Fruit fly (Drosophila melanogaster) whole organism, prepupa: ENCODE measurements around the gene danr.

ENCODE experiments used
- Blimp-1 ChIP-seq: fragments of 200-800 bp; sonication (Bioruptor generic); optimal IDR thresholded peaks from 3 replicates; lab custom pipeline; 2017; ENCODE audit warnings: missing biosample characterization, missing genetic modification characterization, mild to moderate bottlenecking, moderate library complexity, missing genetic modification reagents
- CG10631 ChIP-seq: fragments of 200-800 bp; sonication (Bioruptor generic); optimal IDR thresholded peaks from 2 replicates; lab custom pipeline; 2016; ENCODE audit warnings: missing biosample characterization, missing genetic modification characterization
- CG10669 ChIP-seq: fragments of 200-800 bp; sonication (Bioruptor generic); optimal IDR thresholded peaks from 3 replicates; lab custom pipeline; 2018; ENCODE audit warnings: missing biosample characterization, mild to moderate bottlenecking, missing genetic modification characterization, moderate library complexity
- CG11762 ChIP-seq: fragments of 200-800 bp; sonication (Bioruptor generic); optimal IDR thresholded peaks from 3 replicates; lab custom pipeline; 2016; ENCODE audit warnings: missing biosample characterization, missing genetic modification characterization; ENCODE audit not compliant: insufficient read depth
- CG11902 ChIP-seq: fragments of 200-800 bp; sonication (Bioruptor generic); optimal IDR thresholded peaks from 3 replicates; lab custom pipeline; 2016; ENCODE audit warnings: missing biosample characterization, missing genetic modification characterization
- CG15336 ChIP-seq: fragments of 200-800 bp; sonication (Bioruptor generic); IDR thresholded peaks from 2 replicates; pipeline ENCODE4 v1.3.6; 2022; ENCODE audit warnings: missing biosample characterization, missing genetic modification characterization
- CG1621 ChIP-seq: fragments of 200-800 bp; sonication (Bioruptor generic); optimal IDR thresholded peaks from 3 replicates; lab custom pipeline; 2018; ENCODE audit warnings: missing biosample characterization, mild to moderate bottlenecking, missing genetic modification characterization
- CG3032 ChIP-seq: fragments of 200-800 bp; optimal IDR thresholded peaks from 2 replicates; lab custom pipeline; 2019; ENCODE audit warnings: missing biosample characterization, mild to moderate bottlenecking, missing genetic modification characterization, moderate library complexity
- CG31627 ChIP-seq: fragments of 200-800 bp; sonication (Bioruptor generic); optimal IDR thresholded peaks from 3 replicates; lab custom pipeline; 2016; ENCODE audit warnings: missing biosample characterization, missing genetic modification characterization
- CG32006 ChIP-seq: fragments of 200-800 bp; sonication (Bioruptor generic); optimal IDR thresholded peaks from 3 replicates; lab custom pipeline; 2017; ENCODE audit warnings: missing biosample characterization, mild to moderate bottlenecking, missing genetic modification characterization
- CG3919 ChIP-seq: fragments of 200-800 bp; sonication (Bioruptor generic); optimal IDR thresholded peaks from 3 replicates; lab custom pipeline; 2016; ENCODE audit warnings: missing biosample characterization, missing genetic modification characterization
- CG4318 ChIP-seq: fragments of 200-800 bp; sonication (Bioruptor generic); optimal IDR thresholded peaks from 3 replicates; lab custom pipeline; 2017; ENCODE audit warnings: missing biosample characterization, mild to moderate bottlenecking, missing genetic modification characterization
- CG6163 ChIP-seq: fragments of 200-800 bp; sonication (Bioruptor generic); IDR thresholded peaks from 3 replicates; pipeline ENCODE4 v1.3.6; 2022; ENCODE audit warnings: missing biosample characterization, missing genetic modification characterization
- CG6276 ChIP-seq: fragments of 200-800 bp; sonication (Bioruptor generic); optimal IDR thresholded peaks from 2 replicates; lab custom pipeline; 2017; ENCODE audit warnings: missing biosample characterization, mild to moderate bottlenecking, missing genetic modification characterization
- CG6792 ChIP-seq: fragments of 200-800 bp; sonication (Bioruptor generic); optimal IDR thresholded peaks from 3 replicates; lab custom pipeline; 2016; ENCODE audit warnings: missing biosample characterization, missing genetic modification characterization
- CG6854 ChIP-seq: fragments of 200-800 bp; sonication (Bioruptor generic); optimal IDR thresholded peaks from 2 replicates; lab custom pipeline; 2017; ENCODE audit warnings: missing biosample characterization, mild to moderate bottlenecking, missing genetic modification characterization
- CG7368 ChIP-seq: fragments of 200-800 bp; sonication (Bioruptor generic); optimal IDR thresholded peaks from 3 replicates; lab custom pipeline; 2016; ENCODE audit warnings: missing biosample characterization, missing genetic modification characterization
- CG8119 ChIP-seq: fragments of 200-800 bp; sonication (Bioruptor generic); IDR thresholded peaks from 3 replicates; pipeline ENCODE4 v1.3.6; 2022; ENCODE audit warnings: missing biosample characterization, missing genetic modification characterization
- Eip75B ChIP-seq: fragments of 200-800 bp; sonication (Bioruptor generic); optimal IDR thresholded peaks from 3 replicates; lab custom pipeline; 2016; ENCODE audit warnings: missing biosample characterization, missing genetic modification characterization
- Eip78C ChIP-seq: fragments of 200-800 bp; sonication (Bioruptor generic); peaks from one replicate; lab custom pipeline; 2016; ENCODE audit warnings: missing biosample characterization, missing genetic modification characterization
- Eip93F ChIP-seq: fragments of 200-800 bp; sonication (Bioruptor generic); optimal IDR thresholded peaks from 2 replicates; lab custom pipeline; 2016; ENCODE audit warnings: missing biosample characterization, mild to moderate bottlenecking, missing genetic modification characterization
- Ets21C ChIP-seq: fragments of 200-800 bp; sonication (Bioruptor generic); optimal IDR thresholded peaks from 3 replicates; lab custom pipeline; 2016; ENCODE audit warnings: missing biosample characterization, missing genetic modification characterization
- Ets96B ChIP-seq: fragments of 200-800 bp; optimal IDR thresholded peaks from 2 replicates; lab custom pipeline; 2019; ENCODE audit warnings: missing biosample characterization, mild to moderate bottlenecking, missing genetic modification characterization, moderate library complexity
- Gug ChIP-seq: fragments of 200-800 bp; sonication (Bioruptor generic); IDR thresholded peaks from 2 replicates; pipeline ENCODE4 v1.3.6; 2022; ENCODE audit warnings: missing biosample characterization, missing genetic modification characterization
- Lpt ChIP-seq: fragments of 200-800 bp; sonication (Bioruptor generic); optimal IDR thresholded peaks from 3 replicates; lab custom pipeline; 2016; ENCODE audit warnings: missing biosample characterization, missing genetic modification characterization
- OdsH ChIP-seq: fragments of 200-800 bp; sonication (Bioruptor generic); optimal IDR thresholded peaks from 3 replicates; lab custom pipeline; 2016; ENCODE audit warnings: missing biosample characterization, missing genetic modification characterization
- Smox ChIP-seq: fragments of 200-800 bp; sonication (Bioruptor generic); optimal IDR thresholded peaks from 3 replicates; lab custom pipeline; 2016; ENCODE audit warnings: missing biosample characterization, missing genetic modification characterization
- Sox14 ChIP-seq: fragments of 200-800 bp; sonication (Bioruptor generic); optimal IDR thresholded peaks from 3 replicates; lab custom pipeline; 2016; ENCODE audit warnings: missing biosample characterization, missing genetic modification characterization
- Sox15 ChIP-seq: fragments of 200-800 bp; sonication (Bioruptor generic); optimal IDR thresholded peaks from 3 replicates; lab custom pipeline; 2016; ENCODE audit warnings: missing biosample characterization, missing genetic modification characterization
- achi ChIP-seq: fragments of 200-800 bp; sonication (Bioruptor generic); optimal IDR thresholded peaks from 3 replicates; lab custom pipeline; 2016; ENCODE audit warnings: missing biosample characterization, missing genetic modification characterization
- cyc ChIP-seq: fragments of 200-800 bp; sonication (Bioruptor generic); optimal IDR thresholded peaks from 3 replicates; lab custom pipeline; 2016; ENCODE audit warnings: missing biosample characterization, missing genetic modification characterization
- dsx ChIP-seq: fragments of 200-800 bp; optimal IDR thresholded peaks from 3 replicates; lab custom pipeline; 2019; ENCODE audit warnings: missing biosample characterization, mild to moderate bottlenecking, missing genetic modification characterization, moderate library complexity; ENCODE audit not compliant: poor library complexity, severe bottlenecking
- eg ChIP-seq: fragments of 200-800 bp; sonication (Bioruptor generic); IDR thresholded peaks from 3 replicates; pipeline ENCODE4 v1.3.6; 2022; ENCODE audit warnings: missing biosample characterization, missing genetic modification characterization
- esn ChIP-seq: fragments of 200-800 bp; sonication (Bioruptor generic); optimal IDR thresholded peaks from 2 replicates; lab custom pipeline; 2016; ENCODE audit warnings: missing biosample characterization, mild to moderate bottlenecking, missing genetic modification characterization, moderate library complexity
- lz ChIP-seq: fragments of 200-800 bp; sonication (Bioruptor generic); optimal IDR thresholded peaks from 3 replicates; lab custom pipeline; 2016; ENCODE audit warnings: missing biosample characterization, missing genetic modification characterization
- net ChIP-seq: fragments of 200-800 bp; sonication (Bioruptor generic); optimal IDR thresholded peaks from 3 replicates; lab custom pipeline; 2016; ENCODE audit warnings: missing biosample characterization, missing genetic modification characterization
- pdm3 ChIP-seq: fragments of 200-800 bp; sonication (Bioruptor generic); optimal IDR thresholded peaks from 3 replicates; lab custom pipeline; 2016; ENCODE audit warnings: missing biosample characterization, missing genetic modification characterization
- salr ChIP-seq, 2 experiments: fragments of 200-800 bp; sonication (Bioruptor generic); optimal IDR thresholded peaks; 3 replicates each; lab custom pipeline; 2016 to 2018; ENCODE audit warnings: missing biosample characterization in 2 of 2, missing genetic modification characterization in 2 of 2, mild to moderate bottlenecking in 1 of 2
- spab ChIP-seq: fragments of 200-800 bp; sonication (Bioruptor generic); optimal IDR thresholded peaks from 2 replicates; lab custom pipeline; 2017; ENCODE audit warnings: missing biosample characterization, mild to moderate bottlenecking, missing genetic modification characterization, missing genetic modification reagents
- svp ChIP-seq: fragments of 200-800 bp; sonication (Bioruptor generic); peaks from one replicate; lab custom pipeline; 2016; ENCODE audit warnings: missing biosample characterization, missing genetic modification characterization

The danr gene

dm6 chr3R:25174244-25174643, 36.4 kb downstream of the danr start (continued):
- peak; percentile 70 for TF ChIP-seq CG10669 (GFP tag; lab: Kevin White, UChicago)
- TF ChIP-seq Eip75B (GFP tag; lab: Kevin White, UChicago): peak; percentile 63
- TF ChIP-seq Sox15 (GFP tag; lab: Kevin White, UChicago): peak; percentile 40
- TF ChIP-seq eg: no peak
- TF ChIP-seq Ets96B (tag; lab: Kevin White, UChicago): peak; percentile 69
- TF ChIP-seq CG11762 (GFP tag; lab: Kevin White, UChicago): peak; percentile 4
- TF ChIP-seq cyc (GFP tag; lab: Kevin White, UChicago): peak; percentile 70
- no peak for TF ChIP-seq Eip93F
- TF ChIP-seq spab (GFP tag; lab: Kevin White, UChicago): peak; percentile 67
- peak; percentile 40 for TF ChIP-seq net
- peak; percentile 87 for TF ChIP-seq Eip78C
- no peak for TF ChIP-seq CG4318 (GFP tag; lab: Kevin White, UChicago)
- TF ChIP-seq CG6276 (GFP tag; lab: Kevin White, UChicago): no peak
- TF ChIP-seq dsx (GFP tag; lab: Kevin White, UChicago): peak; percentile 58
- peak; percentile 63 for TF ChIP-seq Ets21C (GFP tag; lab: Kevin White, UChicago)
- TF ChIP-seq OdsH (GFP tag; lab: Kevin White, UChicago): peak; percentile 47
- TF ChIP-seq Blimp-1 (GFP tag; lab: Kevin White, UChicago): peak; percentile 9
- TF ChIP-seq lz: peak; percentile 73
- TF ChIP-seq CG32006 (GFP tag; lab: Kevin White, UChicago): peak; percentile 18
- TF ChIP-seq CG7368 (GFP tag; lab: Kevin White, UChicago): peak; percentile 35
- TF ChIP-seq CG8119 (GFP tag; lab: Robert Waterston, UW): 0 out of 3 replicates have a peak, but pooled peaks have one; percentile 20
- TF ChIP-seq CG1621: peak; percentile 33
- TF ChIP-seq achi (GFP tag; lab: Kevin White, UChicago): peak; percentile 46
- peak; percentile 54 for TF ChIP-seq Sox14 (GFP tag; lab: Kevin White, UChicago)
- peak in 1 of 2 experiments; percentile 38 for TF ChIP-seq salr (GFP tag; optimal IDR thresholded peaks at IDR 0.05; lab: Kevin White, UChicago)
- TF ChIP-seq CG10631 (GFP tag; lab: Kevin White, UChicago): peak; percentile 50
- peak; percentile 56 for TF ChIP-seq pdm3 (GFP tag; lab: Kevin White, UChicago)
- TF ChIP-seq CG6792 (GFP tag; lab: Kevin White, UChicago): peak; percentile 58
- TF ChIP-seq Lpt (GFP tag; lab: Kevin White, UChicago): no peak
- TF ChIP-seq Smox (GFP tag; lab: Kevin White, UChicago): peak; percentile 70
- TF ChIP-seq Gug (GFP tag; lab: Robert Waterston, UW): no peak
- TF ChIP-seq CG15336: 0 out of 2 replicates have a peak, but pooled peaks have one; percentile 11
- peak; percentile 76 for TF ChIP-seq esn
- TF ChIP-seq, all 60 proteins: peak for 47

DNA sequence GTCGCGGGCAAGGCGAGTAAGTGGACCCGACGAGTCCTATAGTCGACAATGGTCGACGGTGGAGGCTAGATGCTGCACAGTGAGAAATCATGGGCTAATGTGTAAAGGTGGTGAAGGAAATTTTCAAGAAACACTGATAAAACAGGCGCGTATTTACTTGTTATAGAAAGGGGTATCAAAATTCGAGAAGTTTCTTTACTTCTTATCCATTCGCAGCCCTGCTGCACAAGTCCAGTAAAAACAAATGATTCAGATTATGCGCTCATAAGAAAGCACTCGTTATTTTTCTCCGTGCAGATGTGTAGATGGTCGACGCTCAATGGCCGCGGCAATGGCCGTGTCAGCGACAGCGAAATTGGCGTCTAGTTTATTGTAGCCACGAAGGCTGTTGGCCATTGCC, 38.6 kb downstream of the danr start:
- TF ChIP-seq pdm3 (GFP tag; lab: Kevin White, UChicago): no peak
- TF ChIP-seq CG11902: no peak
- TF ChIP-seq CG6163: no peak
- TF ChIP-seq CG10631 (GFP tag; lab: Kevin White, UChicago): peak; percentile 2
- TF ChIP-seq Eip78C: peak; percentile 52
- peak; percentile 1 for TF ChIP-seq CG3919 (GFP tag; lab: Kevin White, UChicago)
- no peak for TF ChIP-seq CG6792 (GFP tag; lab: Kevin White, UChicago)
- peak; percentile 12 for TF ChIP-seq CG31627 (GFP tag; lab: Kevin White, UChicago)
- TF ChIP-seq CG6854 (GFP tag; lab: Kevin White, UChicago): no peak

dm6 chr3R:25177429-25177828, 39.6 kb downstream of the danr start:
- TF ChIP-seq Eip78C (peak; percentile 72), CG3032 (tag; lab: Kevin White, UChicago) (no peak), CG4318 (GFP tag; lab: Kevin White, UChicago) (no peak), CG32006 (GFP tag; lab: Kevin White, UChicago) (no peak), svp (peak; percentile 12)
- TF ChIP-seq, all 60 proteins: peak for 2
